Fruit fly (Drosophila melanogaster) whole organism, adult: ENCODE results near the gene Rab9E.
"Not testable (repeated sequence)": the region's sequence is repeated elsewhere in the genome, so short reads cannot be mapped to it uniquely, and the experiment has no call there.

Experiments used
- CG11617 ChIP-seq: fragments of 200-800 bp; sonication (Bioruptor generic); optimal IDR thresholded peaks from 2 replicates; lab custom pipeline; 2017; ENCODE audit warnings: mild to moderate bottlenecking, missing biosample characterization, missing genetic modification reagents, missing genetic modification characterization
- CG12768 ChIP-seq: fragments of 200-800 bp; sonication (Bioruptor generic); optimal IDR thresholded peaks from 2 replicates; lab custom pipeline; 2017; ENCODE audit warnings: missing biosample characterization, missing genetic modification characterization, mild to moderate bottlenecking, moderate library complexity, missing genetic modification reagents
- CG14711 ChIP-seq: fragments of 200-800 bp; sonication (Bioruptor generic); optimal IDR thresholded peaks from 2 replicates; lab custom pipeline; 2018; ENCODE audit warnings: missing biosample characterization, mild to moderate bottlenecking, missing genetic modification characterization, moderate library complexity
- CG1620 ChIP-seq: fragments of 200-800 bp; sonication (Bioruptor generic); optimal IDR thresholded peaks from 2 replicates; lab custom pipeline; 2016; ENCODE audit warnings: missing biosample characterization, missing genetic modification characterization
- CG33017 ChIP-seq: fragments of 200-800 bp; sonication (Bioruptor generic); optimal IDR thresholded peaks from 2 replicates; lab custom pipeline; 2018; ENCODE audit warnings: missing biosample characterization, mild to moderate bottlenecking, missing genetic modification characterization, moderate library complexity
- CG5204 ChIP-seq: fragments of 200-800 bp; sonication (Bioruptor generic); optimal IDR thresholded peaks from 2 replicates; lab custom pipeline; 2016; ENCODE audit warnings: missing biosample characterization, missing genetic modification characterization
- CG7045 ChIP-seq: fragments of 200-800 bp; sonication (Bioruptor generic); optimal IDR thresholded peaks from 2 replicates; lab custom pipeline; 2017; ENCODE audit warnings: missing biosample characterization, mild to moderate bottlenecking, missing genetic modification characterization
- CG7101 ChIP-seq: fragments of 200-800 bp; sonication (Bioruptor generic); optimal IDR thresholded peaks from 2 replicates; lab custom pipeline; 2018; ENCODE audit warnings: missing biosample characterization, mild to moderate bottlenecking, missing genetic modification characterization, moderate library complexity
- Clk ChIP-seq: fragments of 200-800 bp; sonication (Bioruptor generic); optimal IDR thresholded peaks from 2 replicates; lab custom pipeline; 2017; ENCODE audit warnings: missing biosample characterization, missing genetic modification characterization
- Crg-1 ChIP-seq: fragments of 200-800 bp; sonication (Bioruptor generic); optimal IDR thresholded peaks from 2 replicates; lab custom pipeline; 2016; ENCODE audit warnings: missing biosample characterization, missing genetic modification characterization
- Hr96 ChIP-seq: fragments of 200-800 bp; sonication (Bioruptor generic); optimal IDR thresholded peaks from 2 replicates; lab custom pipeline; 2016; ENCODE audit warnings: missing biosample characterization, missing genetic modification characterization
- Mnt ChIP-seq: fragments of 200-800 bp; sonication (Bioruptor generic); optimal IDR thresholded peaks from 2 replicates; lab custom pipeline; 2016; ENCODE audit warnings: missing biosample characterization, mild to moderate bottlenecking, missing genetic modification characterization
- bab1 ChIP-seq: fragments of 200-800 bp; sonication (Bioruptor generic); optimal IDR thresholded peaks from 3 replicates; lab custom pipeline; 2019; ENCODE audit warnings: missing biosample characterization, mild to moderate bottlenecking, missing genetic modification characterization, moderate library complexity
- cic ChIP-seq: fragments of 200-800 bp; sonication (Bioruptor generic); optimal IDR thresholded peaks from 2 replicates; lab custom pipeline; 2017; ENCODE audit warnings: missing biosample characterization, mild to moderate bottlenecking, missing genetic modification characterization, moderate library complexity
- cnc ChIP-seq, 2 experiments: fragments of >200 bp; optimal IDR thresholded peaks; 2 replicates each; lab custom pipeline; 2017
- kay ChIP-seq: fragments of 200-800 bp; sonication (Bioruptor generic); peaks from one replicate; lab custom pipeline; 2016; ENCODE audit warnings: missing biosample characterization, missing genetic modification characterization, borderline replicate concordance
- ovo ChIP-seq: fragments of 200-800 bp; sonication (Bioruptor generic); optimal IDR thresholded peaks from 2 replicates; lab custom pipeline; 2016; ENCODE audit warnings: missing biosample characterization, missing genetic modification characterization
- pad ChIP-seq: fragments of 200-800 bp; sonication (Bioruptor generic); optimal IDR thresholded peaks from 3 replicates; lab custom pipeline; 2017; ENCODE audit warnings: missing biosample characterization, missing genetic modification characterization, mild to moderate bottlenecking, moderate library complexity, missing genetic modification reagents
- tj ChIP-seq: fragments of 200-800 bp; sonication (Bioruptor generic); optimal IDR thresholded peaks from 3 replicates; lab custom pipeline; 2017; ENCODE audit warnings: missing biosample characterization, mild to moderate bottlenecking, missing genetic modification characterization, moderate library complexity
- toe ChIP-seq: fragments of 200-800 bp; sonication (Bioruptor generic); optimal IDR thresholded peaks from 2 replicates; lab custom pipeline; 2016; ENCODE audit warnings: missing biosample characterization, missing genetic modification characterization

The Rab9E gene

DNA sequence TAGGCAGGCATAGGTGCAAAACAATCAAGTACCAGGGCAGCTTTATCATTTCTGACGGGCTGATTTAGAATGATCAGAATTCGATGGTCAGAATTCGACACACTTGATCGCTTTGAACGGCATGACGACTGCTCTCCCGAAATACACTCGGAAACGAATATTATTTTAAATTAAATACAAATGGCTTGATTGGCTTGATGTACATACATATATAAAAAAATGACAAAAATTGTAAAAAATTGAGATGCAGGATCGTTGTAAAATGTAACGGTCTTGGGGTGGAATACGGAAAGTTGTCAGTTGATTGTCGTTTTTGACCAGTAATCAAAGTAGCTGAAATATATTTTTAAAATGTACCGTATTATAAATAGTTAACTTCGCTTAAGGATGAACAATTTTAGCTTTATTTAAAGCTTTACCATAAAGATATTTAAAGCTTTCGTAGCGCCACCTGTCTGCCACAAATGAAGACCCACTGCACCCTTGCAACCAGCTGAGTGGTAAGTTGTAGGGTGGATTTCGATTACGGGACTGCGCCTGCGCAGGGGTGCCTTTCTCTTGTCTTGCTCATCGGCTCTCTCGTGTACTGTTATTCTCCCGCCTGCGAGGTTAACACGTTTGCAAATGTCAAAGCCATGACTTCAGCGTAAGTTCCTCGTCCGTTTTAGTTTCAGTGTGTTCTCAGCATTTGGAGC, 34.4 kb downstream of the Rab9E start, which contains the start of the genes CG9806 and X11Lbeta:
CG9806 (minus strand) TSS at position 51 of the 695 bp plus-strand sequence.
X11Lbeta (plus strand) TSS at position 676 of the 695 bp plus-strand sequence.
- TF ChIP-seq CG33017 (tag; lab: Kevin White, UChicago) = no peak
- TF ChIP-seq pad (GFP tag; lab: Kevin White, UChicago) = no peak
- TF ChIP-seq kay (GFP tag; lab: Kevin White, UChicago) = no peak
- TF ChIP-seq CG7045 (GFP tag; lab: Kevin White, UChicago) = no peak
- no peak for TF ChIP-seq CG12768 (GFP tag; lab: Kevin White, UChicago)
- TF ChIP-seq bab1 (GFP tag; lab: Kevin White, UChicago) = no peak
- TF ChIP-seq toe (GFP tag; lab: Kevin White, UChicago) = no peak
- TF ChIP-seq CG1620 (GFP tag; lab: Kevin White, UChicago) = no peak
- TF ChIP-seq Hr96 (GFP tag; lab: Kevin White, UChicago) = no peak
- TF ChIP-seq ovo (GFP tag; lab: Kevin White, UChicago) = no peak
- TF ChIP-seq cic (GFP tag; lab: Kevin White, UChicago) = no peak
- TF ChIP-seq CG5204 = no peak

DNA sequence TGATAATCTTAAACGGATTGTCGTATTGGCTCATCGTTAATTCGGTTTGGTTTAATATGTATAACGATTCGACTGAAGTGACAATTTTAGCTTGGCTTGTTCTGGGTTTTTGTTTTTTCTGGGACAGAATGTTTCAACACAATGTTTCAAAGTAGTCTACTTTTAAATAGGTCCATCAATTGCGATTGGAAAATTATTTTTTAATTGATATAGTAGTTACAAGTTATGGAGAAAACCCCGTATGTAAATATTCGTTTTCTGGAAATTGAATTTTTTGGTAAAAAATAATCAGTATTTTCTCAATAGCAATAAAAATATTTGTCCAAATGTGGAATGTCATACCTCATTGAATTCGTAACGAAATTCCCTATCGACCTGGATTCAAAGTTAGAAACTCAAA, 38.5 kb downstream of the Rab9E start, which contains the start of gene Rab9Db:
Rab9Db (minus strand) TSS at position 101 of the 400 bp plus-strand sequence.
- not testable (repeated sequence) for TF ChIP-seq cnc (optimal IDR thresholded peaks at IDR 0.05; lab: Kevin White, UChicago); CG1620 (GFP tag; lab: Kevin White, UChicago); kay (GFP tag; lab: Kevin White, UChicago)

- no peak for TF ChIP-seq kay (GFP tag; lab: Kevin White, UChicago)
- no peak for TF ChIP-seq tj (GFP tag; lab: Kevin White, UChicago)
- no peak for TF ChIP-seq CG5204
- TF ChIP-seq CG33017 (tag; lab: Kevin White, UChicago) = no peak
- TF ChIP-seq CG12768 (GFP tag; lab: Kevin White, UChicago) = no peak
- no peak for TF ChIP-seq CG14711 (tag; lab: Kevin White, UChicago)
Measured at dm6 chrX:10621202-10621990, 40.2 kb downstream of the Rab9E start.

- TF ChIP-seq CG7101 (tag; lab: Kevin White, UChicago) (peak; percentile 73), CG33017 (tag; lab: Kevin White, UChicago) (peak; percentile 55), CG1620 (GFP tag; lab: Kevin White, UChicago) (no peak), bab1 (GFP tag; lab: Kevin White, UChicago) (no peak), Crg-1 (GFP tag; lab: Kevin White, UChicago) (no peak), CG12768 (GFP tag; lab: Kevin White, UChicago) (peak; percentile 62), Hr96 (GFP tag; lab: Kevin White, UChicago) (peak; percentile 64), cic (GFP tag; lab: Kevin White, UChicago) (no peak), Clk (GFP tag; lab: Kevin White, UChicago) (peak; percentile 63), CG7045 (GFP tag; lab: Kevin White, UChicago) (peak; percentile 63), CG5204 (peak; percentile 59), pad (GFP tag; lab: Kevin White, UChicago) (peak; percentile 45), kay (GFP tag; lab: Kevin White, UChicago) (no peak), CG11617 (GFP tag; lab: Kevin White, UChicago) (peak; percentile 57), Mnt (GFP tag; lab: Kevin White, UChicago) (no peak), ovo (GFP tag; lab: Kevin White, UChicago) (no peak), toe (GFP tag; lab: Kevin White, UChicago) (peak; percentile 44), tj (GFP tag; lab: Kevin White, UChicago) (peak; percentile 18), CG14711 (tag; lab: Kevin White, UChicago) (peak; percentile 41), cnc (optimal IDR thresholded peaks at IDR 0.05; lab: Kevin White, UChicago) (no peak)
Measured at dm6 chrX:10620144-10621005, 41.3 kb downstream of the Rab9E start, which contains the start of gene CG43347. Gene CG43347, minus strand, starts transcription at chrX:10620190.

- TF ChIP-seq toe (GFP tag; lab: Kevin White, UChicago) (no peak), Mnt (GFP tag; lab: Kevin White, UChicago) (no peak), CG1620 (GFP tag; lab: Kevin White, UChicago) (no peak), CG7045 (GFP tag; lab: Kevin White, UChicago) (no peak), CG14711 (tag; lab: Kevin White, UChicago) (no peak)
Measured at dm6 chrX:10618491-10618890, 43.2 kb downstream of the Rab9E start.
